Fruit fly (Drosophila melanogaster): ENCODE measurements around the gene Cox10.
A peak's percentile ranks its signal among the peaks of the same experiment; 100 is the strongest.

The Cox10 gene

dm6 chr2L:10298306-10298705 is 33.0 kb upstream of the Cox10 start (continued):
- TF ChIP-seq ro (GFP tag; IDR thresholded peaks at IDR 0.05): no peak
- TF ChIP-seq CG12104 (GFP tag; optimal IDR thresholded peaks at IDR 0.05): no peak
- TF ChIP-seq lilli (GFP tag; optimal IDR thresholded peaks at IDR 0.05): no peak
- TF ChIP-seq scrt (GFP tag; optimal IDR thresholded peaks at IDR 0.05): no peak
- no peak for TF ChIP-seq trem (tag; optimal IDR thresholded peaks at IDR 0.05)
- no peak for TF ChIP-seq NFAT (GFP tag; IDR thresholded peaks at IDR 0.05)
- TF ChIP-seq CG2202 (tag; optimal IDR thresholded peaks at IDR 0.05): no peak
- no peak for TF ChIP-seq CG34376 (GFP tag; optimal IDR thresholded peaks at IDR 0.05)
- TF ChIP-seq sug (tag; optimal IDR thresholded peaks at IDR 0.05): peak; percentile 42
- peak; percentile 26 for TF ChIP-seq CG2712 (tag; optimal IDR thresholded peaks at IDR 0.05)
- TF ChIP-seq slou (GFP tag; optimal IDR thresholded peaks at IDR 0.05): no peak
- no peak for TF ChIP-seq CG3407 (GFP tag; optimal IDR thresholded peaks at IDR 0.05)
- no peak for TF ChIP-seq CG14441 (GFP tag; IDR thresholded peaks at IDR 0.05)
- TF ChIP-seq onecut (GFP tag; IDR thresholded peaks at IDR 0.05): no peak
- TF ChIP-seq Sin3A (optimal IDR thresholded peaks at IDR 0.05): no peak
- TF ChIP-seq gt (GFP tag; IDR thresholded peaks at IDR 0.05): no peak
- TF ChIP-seq CG13624 (GFP tag; optimal IDR thresholded peaks at IDR 0.05): no peak
- TF ChIP-seq sens-2 (GFP tag; IDR thresholded peaks at IDR 0.05): no peak
- TF ChIP-seq CG4424 (GFP tag; optimal IDR thresholded peaks at IDR 0.05): no peak
- no peak for TF ChIP-seq p53 (GFP tag; optimal IDR thresholded peaks at IDR 0.05)
- no peak for TF ChIP-seq CG11695 (GFP tag; IDR thresholded peaks at IDR 0.05)
- peak; percentile 74 for TF ChIP-seq D19B (GFP tag; optimal IDR thresholded peaks at IDR 0.05)
- TF ChIP-seq CG31365 (tag; optimal IDR thresholded peaks at IDR 0.05): peak; percentile 98
- no peak for TF ChIP-seq CG15011 (GFP tag; optimal IDR thresholded peaks at IDR 0.05)
- TF ChIP-seq lmd (GFP tag; IDR thresholded peaks at IDR 0.05): no peak
- no peak for TF ChIP-seq CG2678 (tag; optimal IDR thresholded peaks at IDR 0.05)
- no peak; the same call in 2 of the 3 replicates for TF ChIP-seq CG7963 (GFP tag; IDR thresholded peaks at IDR 0.05; ENCODE audit: partially characterized antibody)
- TF ChIP-seq nmo (GFP tag; optimal IDR thresholded peaks at IDR 0.05): peak; percentile 40
- TF ChIP-seq CG13775 (GFP tag; optimal IDR thresholded peaks at IDR 0.05): no peak
- no peak for TF ChIP-seq bcd (GFP tag; optimal IDR thresholded peaks at IDR 0.05)
- no peak for TF ChIP-seq sens (GFP tag)
- TF ChIP-seq CG10543 (GFP tag; optimal IDR thresholded peaks at IDR 0.05): no peak
- TF ChIP-seq Ets97D (GFP tag; optimal IDR thresholded peaks at IDR 0.05): peak; percentile 49
- TF ChIP-seq CG10366 (GFP tag; IDR thresholded peaks at IDR 0.05): no peak
- TF ChIP-seq D (optimal IDR thresholded peaks at IDR 0.05): no peak
- no peak for TF ChIP-seq D (GFP tag; optimal IDR thresholded peaks at IDR 0.05)
- TF ChIP-seq fd102C (GFP tag; optimal IDR thresholded peaks at IDR 0.05): no peak
- TF ChIP-seq Vsx1 (GFP tag; optimal IDR thresholded peaks at IDR 0.05): no peak
- no peak for TF ChIP-seq Mad (GFP tag; optimal IDR thresholded peaks at IDR 0.05)
- TF ChIP-seq CG1233 (GFP tag; optimal IDR thresholded peaks at IDR 0.05): no peak
- no peak for TF ChIP-seq Six4 (GFP tag; optimal IDR thresholded peaks at IDR 0.05)
- TF ChIP-seq Gug (GFP tag; IDR thresholded peaks at IDR 0.05): no peak
- TF ChIP-seq Nf-YA (GFP tag; IDR thresholded peaks at IDR 0.05): no peak
- peak; percentile 58 for TF ChIP-seq Lhr (GFP tag; optimal IDR thresholded peaks at IDR 0.05)
- TF ChIP-seq al (GFP tag; IDR thresholded peaks at IDR 0.05): no peak
- no peak for TF ChIP-seq Chrac-16 (GFP tag; optimal IDR thresholded peaks at IDR 0.05)
- TF ChIP-seq CG6791 (GFP tag; IDR thresholded peaks at IDR 0.05; ENCODE audit: partially characterized antibody): peak; percentile 92
- no peak for TF ChIP-seq Atf6 (GFP tag; IDR thresholded peaks at IDR 0.05)
- no peak for TF ChIP-seq CG4707 (GFP tag; optimal IDR thresholded peaks at IDR 0.05)
- no peak for TF ChIP-seq Fer2 (tag; optimal IDR thresholded peaks at IDR 0.05)
- TF ChIP-seq CkIIα-i1 (GFP tag; IDR thresholded peaks at IDR 0.05): no peak
- no peak for TF ChIP-seq CG2129 (GFP tag; IDR thresholded peaks at IDR 0.05; ENCODE audit: partially characterized antibody)
- peak; percentile 38; the same call in 1 of the 3 replicates for TF ChIP-seq row (GFP tag; IDR thresholded peaks at IDR 0.05)

Data from whole organism, embryonic.